Fruit fly (Drosophila melanogaster): ENCODE data around the gene CG15522.

DNA sequence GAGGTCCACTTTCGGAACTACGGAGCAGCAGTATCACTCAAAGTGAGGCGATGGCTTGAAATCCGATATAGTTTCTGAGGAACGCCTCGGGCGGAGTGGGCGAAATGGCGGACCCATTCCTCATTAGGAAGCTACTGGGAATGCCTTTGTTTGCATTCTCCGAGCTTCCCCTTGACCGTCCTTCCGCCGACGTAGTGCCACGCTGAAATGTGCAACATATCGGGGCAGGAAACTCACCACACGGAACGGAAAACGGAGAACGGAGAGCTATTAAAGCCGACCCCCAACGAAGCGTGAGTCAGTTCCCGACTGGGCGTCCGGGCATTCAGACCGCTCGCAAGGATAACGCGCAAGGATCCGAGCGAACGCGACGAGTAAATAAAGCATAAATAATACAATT, at the start of gene CG15522:
- TF ChIP-seq CTCF (optimal IDR thresholded peaks at IDR 0.05) (no peak), CG8478 (optimal IDR thresholded peaks at IDR 0.05) (no peak)

Data from S2 (cell line).